Worm (Caenorhabditis elegans): Measurements from ENCODE around the gene sru-3.

ce11 chrIV:9535105-9535504 lies 38.7 kb downstream of the sru-3 start:
- TF ChIP-seq egl-27 (tag; optimal IDR thresholded peaks at IDR 0.05) = no peak
- TF ChIP-seq unc-62 (GFP tag; optimal IDR thresholded peaks at IDR 0.05) = no peak
- TF ChIP-seq nhr-28 (tag; optimal IDR thresholded peaks at IDR 0.05) = no peak
- peak; percentile 30 for TF ChIP-seq tbx-2 (tag; optimal IDR thresholded peaks at IDR 0.05)
- TF ChIP-seq ces-1 (GFP tag; optimal IDR thresholded peaks at IDR 0.05) = no peak
- TF ChIP-seq pax-3 (tag; optimal IDR thresholded peaks at IDR 0.05) = no peak
- TF ChIP-seq dpl-1 (GFP tag; optimal IDR thresholded peaks at IDR 0.05) = no peak
